Fruit fly (Drosophila melanogaster) whole organism, prepupa: Measurements from ENCODE around the gene cact.

Source experiments
- Blimp-1 ChIP-seq: fragments of 200-800 bp; sonication (Bioruptor generic); optimal IDR thresholded peaks from 3 replicates; lab custom pipeline; 2017; ENCODE audit warnings: missing biosample characterization, missing genetic modification characterization, mild to moderate bottlenecking, moderate library complexity, missing genetic modification reagents
- CG10631 ChIP-seq: fragments of 200-800 bp; sonication (Bioruptor generic); optimal IDR thresholded peaks from 2 replicates; lab custom pipeline; 2016; ENCODE audit warnings: missing biosample characterization, missing genetic modification characterization
- CG10669 ChIP-seq: fragments of 200-800 bp; sonication (Bioruptor generic); optimal IDR thresholded peaks from 3 replicates; lab custom pipeline; 2018; ENCODE audit warnings: missing biosample characterization, mild to moderate bottlenecking, missing genetic modification characterization, moderate library complexity
- CG11294 ChIP-seq: fragments of 200-800 bp; sonication (Bioruptor generic); IDR thresholded peaks from 2 replicates; pipeline ENCODE4 v1.3.6; 2022; ENCODE audit warnings: missing biosample characterization, missing genetic modification characterization
- CG15336 ChIP-seq: fragments of 200-800 bp; sonication (Bioruptor generic); IDR thresholded peaks from 2 replicates; pipeline ENCODE4 v1.3.6; 2022; ENCODE audit warnings: missing biosample characterization, missing genetic modification characterization
- CG1621 ChIP-seq: fragments of 200-800 bp; sonication (Bioruptor generic); optimal IDR thresholded peaks from 3 replicates; lab custom pipeline; 2018; ENCODE audit warnings: missing biosample characterization, mild to moderate bottlenecking, missing genetic modification characterization
- CG16779 ChIP-seq: fragments of 200-800 bp; sonication (Bioruptor generic); optimal IDR thresholded peaks from 3 replicates; lab custom pipeline; 2017; ENCODE audit warnings: missing biosample characterization, mild to moderate bottlenecking, missing genetic modification characterization
- CG3032 ChIP-seq: fragments of 200-800 bp; optimal IDR thresholded peaks from 2 replicates; lab custom pipeline; 2019; ENCODE audit warnings: missing biosample characterization, mild to moderate bottlenecking, missing genetic modification characterization, moderate library complexity
- CG31627 ChIP-seq: fragments of 200-800 bp; sonication (Bioruptor generic); optimal IDR thresholded peaks from 3 replicates; lab custom pipeline; 2016; ENCODE audit warnings: missing biosample characterization, missing genetic modification characterization
- CG32006 ChIP-seq: fragments of 200-800 bp; sonication (Bioruptor generic); optimal IDR thresholded peaks from 3 replicates; lab custom pipeline; 2017; ENCODE audit warnings: missing biosample characterization, mild to moderate bottlenecking, missing genetic modification characterization
- CG34406 ChIP-seq: fragments of 200-800 bp; sonication (Bioruptor generic); optimal IDR thresholded peaks from 3 replicates; lab custom pipeline; 2016; ENCODE audit warnings: missing biosample characterization, missing genetic modification characterization
- CG3919 ChIP-seq: fragments of 200-800 bp; sonication (Bioruptor generic); optimal IDR thresholded peaks from 3 replicates; lab custom pipeline; 2016; ENCODE audit warnings: missing biosample characterization, missing genetic modification characterization
- CG4318 ChIP-seq: fragments of 200-800 bp; sonication (Bioruptor generic); optimal IDR thresholded peaks from 3 replicates; lab custom pipeline; 2017; ENCODE audit warnings: missing biosample characterization, mild to moderate bottlenecking, missing genetic modification characterization
- CG6276 ChIP-seq: fragments of 200-800 bp; sonication (Bioruptor generic); optimal IDR thresholded peaks from 2 replicates; lab custom pipeline; 2017; ENCODE audit warnings: missing biosample characterization, mild to moderate bottlenecking, missing genetic modification characterization
- CG6808 ChIP-seq: fragments of 200-800 bp; sonication (Bioruptor generic); optimal IDR thresholded peaks from 3 replicates; lab custom pipeline; 2017; ENCODE audit warnings: missing biosample characterization, missing genetic modification characterization, mild to moderate bottlenecking, moderate library complexity, missing genetic modification reagents
- CG6854 ChIP-seq: fragments of 200-800 bp; sonication (Bioruptor generic); optimal IDR thresholded peaks from 2 replicates; lab custom pipeline; 2017; ENCODE audit warnings: missing biosample characterization, mild to moderate bottlenecking, missing genetic modification characterization
- CG7368 ChIP-seq: fragments of 200-800 bp; sonication (Bioruptor generic); optimal IDR thresholded peaks from 3 replicates; lab custom pipeline; 2016; ENCODE audit warnings: missing biosample characterization, missing genetic modification characterization
- CG8119 ChIP-seq: fragments of 200-800 bp; sonication (Bioruptor generic); IDR thresholded peaks from 3 replicates; pipeline ENCODE4 v1.3.6; 2022; ENCODE audit warnings: missing biosample characterization, missing genetic modification characterization
- CG8319 ChIP-seq: fragments of 200-800 bp; sonication (Bioruptor generic); optimal IDR thresholded peaks from 3 replicates; lab custom pipeline; 2016; ENCODE audit warnings: missing biosample characterization, missing genetic modification characterization
- CG8632 ChIP-seq: fragments of 200-800 bp; sonication (Bioruptor generic); optimal IDR thresholded peaks from 3 replicates; lab custom pipeline; 2016; ENCODE audit warnings: missing biosample characterization, missing genetic modification characterization
- CG9139 ChIP-seq: fragments of 200-800 bp; sonication (Bioruptor generic); optimal IDR thresholded peaks from 3 replicates; lab custom pipeline; 2017; ENCODE audit warnings: missing biosample characterization, mild to moderate bottlenecking, missing genetic modification characterization
- Eip78C ChIP-seq: fragments of 200-800 bp; sonication (Bioruptor generic); peaks from one replicate; lab custom pipeline; 2016; ENCODE audit warnings: missing biosample characterization, missing genetic modification characterization
- Eip93F ChIP-seq: fragments of 200-800 bp; sonication (Bioruptor generic); optimal IDR thresholded peaks from 2 replicates; lab custom pipeline; 2016; ENCODE audit warnings: missing biosample characterization, mild to moderate bottlenecking, missing genetic modification characterization
- Ets21C ChIP-seq: fragments of 200-800 bp; sonication (Bioruptor generic); optimal IDR thresholded peaks from 3 replicates; lab custom pipeline; 2016; ENCODE audit warnings: missing biosample characterization, missing genetic modification characterization
- Ets96B ChIP-seq: fragments of 200-800 bp; optimal IDR thresholded peaks from 2 replicates; lab custom pipeline; 2019; ENCODE audit warnings: missing biosample characterization, mild to moderate bottlenecking, missing genetic modification characterization, moderate library complexity
- Gug ChIP-seq: fragments of 200-800 bp; sonication (Bioruptor generic); IDR thresholded peaks from 2 replicates; pipeline ENCODE4 v1.3.6; 2022; ENCODE audit warnings: missing biosample characterization, missing genetic modification characterization
- Hr38 ChIP-seq: sonication (Bioruptor generic); optimal IDR thresholded peaks from 2 replicates; lab custom pipeline; 2016; ENCODE audit warnings: missing biosample characterization, missing genetic modification characterization
- Hr4 ChIP-seq: fragments of 200-800 bp; sonication (Bioruptor generic); optimal IDR thresholded peaks from 3 replicates; lab custom pipeline; 2016; ENCODE audit warnings: missing biosample characterization, missing genetic modification characterization
- Lpt ChIP-seq: fragments of 200-800 bp; sonication (Bioruptor generic); optimal IDR thresholded peaks from 3 replicates; lab custom pipeline; 2016; ENCODE audit warnings: missing biosample characterization, missing genetic modification characterization
- Met ChIP-seq: fragments of 200-800 bp; sonication (Bioruptor generic); optimal IDR thresholded peaks from 3 replicates; lab custom pipeline; 2016; ENCODE audit warnings: missing biosample characterization, missing genetic modification characterization
- OdsH ChIP-seq: fragments of 200-800 bp; sonication (Bioruptor generic); optimal IDR thresholded peaks from 3 replicates; lab custom pipeline; 2016; ENCODE audit warnings: missing biosample characterization, missing genetic modification characterization
- Smox ChIP-seq: fragments of 200-800 bp; sonication (Bioruptor generic); optimal IDR thresholded peaks from 3 replicates; lab custom pipeline; 2016; ENCODE audit warnings: missing biosample characterization, missing genetic modification characterization
- Sox14 ChIP-seq: fragments of 200-800 bp; sonication (Bioruptor generic); optimal IDR thresholded peaks from 3 replicates; lab custom pipeline; 2016; ENCODE audit warnings: missing biosample characterization, missing genetic modification characterization
- Sox15 ChIP-seq: fragments of 200-800 bp; sonication (Bioruptor generic); optimal IDR thresholded peaks from 3 replicates; lab custom pipeline; 2016; ENCODE audit warnings: missing biosample characterization, missing genetic modification characterization
- achi ChIP-seq: fragments of 200-800 bp; sonication (Bioruptor generic); optimal IDR thresholded peaks from 3 replicates; lab custom pipeline; 2016; ENCODE audit warnings: missing biosample characterization, missing genetic modification characterization
- acj6 ChIP-seq: fragments of 200-800 bp; sonication (Bioruptor generic); optimal IDR thresholded peaks from 3 replicates; lab custom pipeline; 2016; ENCODE audit warnings: missing biosample characterization, missing genetic modification characterization
- cyc ChIP-seq: fragments of 200-800 bp; sonication (Bioruptor generic); optimal IDR thresholded peaks from 3 replicates; lab custom pipeline; 2016; ENCODE audit warnings: missing biosample characterization, missing genetic modification characterization
- dac ChIP-seq: fragments of 200-800 bp; sonication (Bioruptor generic); optimal IDR thresholded peaks from 2 replicates; lab custom pipeline; 2017; ENCODE audit warnings: missing biosample characterization, mild to moderate bottlenecking, missing genetic modification characterization
- dsx ChIP-seq: fragments of 200-800 bp; optimal IDR thresholded peaks from 3 replicates; lab custom pipeline; 2019; ENCODE audit warnings: missing biosample characterization, mild to moderate bottlenecking, missing genetic modification characterization, moderate library complexity; ENCODE audit not compliant: poor library complexity, severe bottlenecking
- eg ChIP-seq: fragments of 200-800 bp; sonication (Bioruptor generic); IDR thresholded peaks from 3 replicates; pipeline ENCODE4 v1.3.6; 2022; ENCODE audit warnings: missing biosample characterization, missing genetic modification characterization
- fd59A ChIP-seq: fragments of 200-800 bp; sonication (Bioruptor generic); optimal IDR thresholded peaks from 2 replicates; lab custom pipeline; 2017; ENCODE audit warnings: missing biosample characterization, mild to moderate bottlenecking, missing genetic modification characterization, missing genetic modification reagents
- fd85E ChIP-seq: fragments of 200-800 bp; sonication (Bioruptor generic); optimal IDR thresholded peaks from 3 replicates; lab custom pipeline; 2016; ENCODE audit warnings: missing biosample characterization, missing genetic modification characterization
- fkh ChIP-seq: fragments of 200-800 bp; sonication (Bioruptor generic); optimal IDR thresholded peaks from 3 replicates; lab custom pipeline; 2017; ENCODE audit warnings: missing biosample characterization, mild to moderate bottlenecking, missing genetic modification characterization, moderate library complexity
- net ChIP-seq: fragments of 200-800 bp; sonication (Bioruptor generic); optimal IDR thresholded peaks from 3 replicates; lab custom pipeline; 2016; ENCODE audit warnings: missing biosample characterization, missing genetic modification characterization
- pdm3 ChIP-seq: fragments of 200-800 bp; sonication (Bioruptor generic); optimal IDR thresholded peaks from 3 replicates; lab custom pipeline; 2016; ENCODE audit warnings: missing biosample characterization, missing genetic modification characterization
- salr ChIP-seq, 2 experiments: fragments of 200-800 bp; sonication (Bioruptor generic); optimal IDR thresholded peaks; 3 replicates each; lab custom pipeline; 2016 to 2018; ENCODE audit warnings: missing biosample characterization in 2 of 2, missing genetic modification characterization in 2 of 2, mild to moderate bottlenecking in 1 of 2
- spab ChIP-seq: fragments of 200-800 bp; sonication (Bioruptor generic); optimal IDR thresholded peaks from 2 replicates; lab custom pipeline; 2017; ENCODE audit warnings: missing biosample characterization, mild to moderate bottlenecking, missing genetic modification characterization, missing genetic modification reagents
- ss ChIP-seq, 2 experiments: fragments of 200-800 bp; sonication (Bioruptor generic); optimal IDR thresholded peaks; 2 replicates in 1 of 2; 3 replicates in 1 of 2; lab custom pipeline; 2017 to 2018; ENCODE audit warnings: mild to moderate bottlenecking in 2 of 2, missing biosample characterization in 2 of 2, missing genetic modification characterization in 2 of 2, moderate library complexity in 1 of 2
- svp ChIP-seq: fragments of 200-800 bp; sonication (Bioruptor generic); peaks from one replicate; lab custom pipeline; 2016; ENCODE audit warnings: missing biosample characterization, missing genetic modification characterization
- vri ChIP-seq: fragments of 200-800 bp; sonication (Bioruptor generic); optimal IDR thresholded peaks from 3 replicates; lab custom pipeline; 2016; ENCODE audit warnings: missing biosample characterization, mild to moderate bottlenecking, missing genetic modification characterization

Gene cact

dm6 chr2L:16352585-16353580 lies 26.9 kb upstream of the cact start, which contains the start of the genes Hyls1, chif and CG4455:
Gene Hyls1, minus strand, starts transcription at chr2L:16352628.
Gene chif, minus strand, starts transcription at chr2L:16352628.
Gene CG4455, plus strand, starts transcription at chr2L:16352934.
- TF ChIP-seq CG32006 (GFP tag; lab: Kevin White, UChicago) = no peak
- no peak for TF ChIP-seq Hr38 (GFP tag; lab: Kevin White, UChicago)
- TF ChIP-seq CG4318 (GFP tag; lab: Kevin White, UChicago) = no peak
- peak; percentile 31 for TF ChIP-seq acj6 (GFP tag; lab: Kevin White, UChicago)
- TF ChIP-seq Sox14 (GFP tag; lab: Kevin White, UChicago) = peak; percentile 46
- TF ChIP-seq fkh = no peak
- TF ChIP-seq eg (GFP tag; lab: Robert Waterston, UW) = no peak
- no peak for TF ChIP-seq CG8119
- peak; percentile 65 for TF ChIP-seq Eip78C
- peak; percentile 31 for TF ChIP-seq Smox (GFP tag; lab: Kevin White, UChicago)
- TF ChIP-seq Ets21C (GFP tag; lab: Kevin White, UChicago) = no peak
- no peak for TF ChIP-seq CG9139 (GFP tag; lab: Kevin White, UChicago)
- peak; percentile 3 for TF ChIP-seq CG10669
- TF ChIP-seq svp (GFP tag; lab: Kevin White, UChicago) = peak; percentile 77
- no peak for TF ChIP-seq CG6276 (GFP tag; lab: Kevin White, UChicago)
- no peak for TF ChIP-seq CG6854
- no peak for TF ChIP-seq Gug
- TF ChIP-seq salr (GFP tag; optimal IDR thresholded peaks at IDR 0.05; lab: Kevin White, UChicago) = no peak
- TF ChIP-seq ss (GFP tag; optimal IDR thresholded peaks at IDR 0.05; lab: Kevin White, UChicago) = no peak
- TF ChIP-seq dac = no peak
- no peak for TF ChIP-seq dsx (GFP tag; lab: Kevin White, UChicago)
- TF ChIP-seq Ets96B = peak; percentile 35
- no peak for TF ChIP-seq CG8319 (GFP tag; lab: Kevin White, UChicago)
- TF ChIP-seq CG7368 (GFP tag; lab: Kevin White, UChicago) = no peak
- TF ChIP-seq CG16779 (tag; lab: Kevin White, UChicago) = no peak
- TF ChIP-seq fd59A (GFP tag; lab: Kevin White, UChicago) = no peak
- peak; percentile 5 for TF ChIP-seq cyc (GFP tag; lab: Kevin White, UChicago)
- TF ChIP-seq OdsH (GFP tag; lab: Kevin White, UChicago) = peak; percentile 31
- TF ChIP-seq CG3032 (tag; lab: Kevin White, UChicago) = peak; percentile 55
- no peak for TF ChIP-seq fd85E (GFP tag; lab: Kevin White, UChicago)
- TF ChIP-seq Met (GFP tag; lab: Kevin White, UChicago) = no peak
- no peak for TF ChIP-seq Blimp-1
- TF ChIP-seq CG3919 (GFP tag; lab: Kevin White, UChicago) = no peak
- no peak for TF ChIP-seq CG8632 (GFP tag; lab: Kevin White, UChicago)
- TF ChIP-seq CG31627 (GFP tag; lab: Kevin White, UChicago) = peak; percentile 24
- TF ChIP-seq achi (GFP tag; lab: Kevin White, UChicago) = peak; percentile 46
- TF ChIP-seq Hr4 (GFP tag; lab: Kevin White, UChicago) = peak; percentile 29
- peak; percentile 33 for TF ChIP-seq Eip93F (GFP tag; lab: Kevin White, UChicago)
- TF ChIP-seq CG11294 = no peak
- TF ChIP-seq net (GFP tag; lab: Kevin White, UChicago) = peak; percentile 10
- peak; percentile 41 for TF ChIP-seq CG10631 (GFP tag; lab: Kevin White, UChicago)
- peak; percentile 70 for TF ChIP-seq CG1621 (tag; lab: Kevin White, UChicago)
- peak; percentile 39 for TF ChIP-seq pdm3 (GFP tag; lab: Kevin White, UChicago)
- TF ChIP-seq spab (GFP tag; lab: Kevin White, UChicago) = no peak
- no peak for TF ChIP-seq CG15336 (GFP tag; lab: Robert Waterston, UW)
- peak; percentile 6 for TF ChIP-seq CG34406 (GFP tag; lab: Kevin White, UChicago)
- TF ChIP-seq CG6808 (GFP tag; lab: Kevin White, UChicago) = peak; percentile 26
- TF ChIP-seq Sox15 = no peak
- no peak for TF ChIP-seq vri (GFP tag; lab: Kevin White, UChicago)
- TF ChIP-seq Lpt (GFP tag; lab: Kevin White, UChicago) = no peak
